Fruit fly (Drosophila melanogaster) whole organism, embryonic: Measurements from ENCODE around the gene CtsF.

ENCODE experiments used
- Asciz ChIP-seq: fragments of 200-800 bp; sonication (Bioruptor generic); optimal IDR thresholded peaks from 2 replicates; lab custom pipeline; 2017; ENCODE audit warnings: missing biosample characterization, mild to moderate bottlenecking, missing genetic modification characterization, missing genetic modification reagents
- Bdp1 ChIP-seq: fragments of 200-800 bp; sonication (Bioruptor generic); optimal IDR thresholded peaks from 3 replicates; lab custom pipeline; 2016; ENCODE audit warnings: missing biosample characterization, missing genetic modification characterization
- Bteb2 ChIP-seq: fragments of 200-800 bp; sonication (Bioruptor generic); optimal IDR thresholded peaks from 2 replicates; lab custom pipeline; 2016; ENCODE audit warnings: missing biosample characterization, missing genetic modification characterization
- CG12942 ChIP-seq: fragments of 200-800 bp; sonication (Bioruptor generic); optimal IDR thresholded peaks from 3 replicates; lab custom pipeline; 2016; ENCODE audit warnings: missing biosample characterization, missing genetic modification characterization
- CG13624 ChIP-seq: fragments of 200-800 bp; sonication (Bioruptor generic); optimal IDR thresholded peaks from 2 replicates; lab custom pipeline; 2016; ENCODE audit warnings: missing biosample characterization, missing genetic modification characterization
- CG14014 ChIP-seq: fragments of 200-800 bp; sonication (Bioruptor generic); IDR thresholded peaks from 2 replicates; pipeline ENCODE4 v1.3.6; 2022; ENCODE audit warnings: missing biosample characterization, missing genetic modification characterization
- CG15269 ChIP-seq: fragments of 200-800 bp; sonication (Bioruptor generic); optimal IDR thresholded peaks from 2 replicates; lab custom pipeline; 2018; ENCODE audit warnings: missing biosample characterization, mild to moderate bottlenecking, missing genetic modification characterization, moderate library complexity
- CG16779 ChIP-seq: fragments of 200-800 bp; sonication (Bioruptor generic); IDR thresholded peaks from 2 replicates; pipeline ENCODE4 v1.3.6; 2022; ENCODE audit warnings: missing biosample characterization, missing genetic modification characterization
- CG17829 ChIP-seq: fragments of 200-800 bp; optimal IDR thresholded peaks from 2 replicates; lab custom pipeline; 2019; ENCODE audit warnings: missing biosample characterization, mild to moderate bottlenecking, missing genetic modification characterization, moderate library complexity
- CG18476 ChIP-seq: fragments of 200-800 bp; sonication (Bioruptor generic); optimal IDR thresholded peaks from 2 replicates; lab custom pipeline; 2016; ENCODE audit warnings: missing biosample characterization, mild to moderate bottlenecking, missing genetic modification characterization
- CG2120 ChIP-seq: fragments of 200-800 bp; sonication (Bioruptor generic); optimal IDR thresholded peaks from 3 replicates; lab custom pipeline; 2016; ENCODE audit warnings: missing biosample characterization, missing genetic modification characterization
- CG2889 ChIP-seq: fragments of 200-800 bp; sonication (Bioruptor generic); IDR thresholded peaks from 3 replicates; pipeline ENCODE4 v1.3.6; 2022; ENCODE audit warnings: missing biosample characterization, missing genetic modification characterization
- CG4360 ChIP-seq: fragments of 200-800 bp; sonication (Bioruptor generic); IDR thresholded peaks from 2 replicates; pipeline ENCODE4 v1.3.6; 2022; ENCODE audit warnings: missing biosample characterization, missing genetic modification characterization
- CG4854 ChIP-seq: fragments of 200-800 bp; sonication (Bioruptor generic); optimal IDR thresholded peaks from 2 replicates; lab custom pipeline; 2016; ENCODE audit warnings: missing biosample characterization, missing genetic modification characterization, inconsistent platforms
- CG9437 ChIP-seq: fragments of 200-800 bp; sonication (Bioruptor generic); optimal IDR thresholded peaks from 2 replicates; lab custom pipeline; 2018; ENCODE audit warnings: missing biosample characterization, mild to moderate bottlenecking, missing genetic modification characterization
- Camta ChIP-seq: fragments of 200-800 bp; sonication (Bioruptor generic); optimal IDR thresholded peaks from 2 replicates; lab custom pipeline; 2016; ENCODE audit warnings: missing biosample characterization, missing genetic modification characterization
- Dref ChIP-seq: fragments of 200-800 bp; sonication (Bioruptor generic); IDR thresholded peaks from 2 replicates; pipeline ENCODE4 v1.3.6; 2022; ENCODE audit warnings: missing biosample characterization, missing genetic modification characterization
- ERR ChIP-seq: fragments of 200-800 bp; sonication (Bioruptor generic); optimal IDR thresholded peaks from 2 replicates; lab custom pipeline; 2016; ENCODE audit warnings: missing biosample characterization, missing genetic modification characterization
- Ets65A ChIP-seq: fragments of 200-800 bp; sonication (Bioruptor generic); peaks from one replicate; lab custom pipeline; 2016; ENCODE audit warnings: missing biosample characterization, missing genetic modification characterization
- HLHmδ ChIP-seq: fragments of 200-800 bp; sonication (Bioruptor generic); optimal IDR thresholded peaks from 2 replicates; lab custom pipeline; 2018; ENCODE audit warnings: missing biosample characterization, mild to moderate bottlenecking, missing genetic modification characterization, moderate library complexity
- Oaz ChIP-seq: fragments of 200-800 bp; sonication (Bioruptor generic); IDR thresholded peaks from 2 replicates; pipeline ENCODE4 v1.3.6; 2022; ENCODE audit warnings: missing biosample characterization, missing genetic modification characterization
- ab ChIP-seq: fragments of 200-800 bp; sonication (Bioruptor generic); optimal IDR thresholded peaks from 2 replicates; lab custom pipeline; 2016; ENCODE audit warnings: missing biosample characterization, missing genetic modification characterization
- ash1 ChIP-seq: fragments of 200-800 bp; sonication (Bioruptor generic); optimal IDR thresholded peaks from 2 replicates; lab custom pipeline; 2018; ENCODE audit warnings: missing biosample characterization, mild to moderate bottlenecking, missing genetic modification characterization
- ato ChIP-seq: fragments of 200-800 bp; sonication (Bioruptor generic); IDR thresholded peaks from 2 replicates; pipeline ENCODE4 v1.3.6; 2022; ENCODE audit warnings: missing biosample characterization, missing genetic modification characterization; ENCODE audit not compliant: partially characterized antibody
- bigmax ChIP-seq: fragments of 200-800 bp; sonication (Bioruptor generic); optimal IDR thresholded peaks from 2 replicates; lab custom pipeline; 2018; ENCODE audit warnings: missing biosample characterization, mild to moderate bottlenecking, missing genetic modification characterization
- bowl ChIP-seq: fragments of 200-800 bp; sonication (Bioruptor generic); IDR thresholded peaks from 2 replicates; pipeline ENCODE4 v1.3.6; 2022; ENCODE audit warnings: missing biosample characterization, missing genetic modification characterization
- bsh ChIP-seq, 2 experiments: fragments of 200-800 bp; sonication (Bioruptor generic); optimal IDR thresholded peaks; 2 replicates each; lab custom pipeline; 2017 to 2018; ENCODE audit warnings: mild to moderate bottlenecking in 2 of 2, missing biosample characterization in 2 of 2, missing genetic modification characterization in 2 of 2, moderate library complexity in 1 of 2
- cato ChIP-seq: fragments of 200-800 bp; sonication (Bioruptor generic); optimal IDR thresholded peaks from 2 replicates; lab custom pipeline; 2016; ENCODE audit warnings: missing biosample characterization, missing genetic modification characterization, borderline replicate concordance
- chinmo ChIP-seq: fragments of 200-800 bp; sonication (Bioruptor generic); IDR thresholded peaks from 4 replicates; pipeline ENCODE4 v1.3.6; 2022; ENCODE audit warnings: missing biosample characterization, missing genetic modification characterization; ENCODE audit not compliant: partially characterized antibody
- corto ChIP-seq: fragments of 200-800 bp; sonication (Bioruptor generic); optimal IDR thresholded peaks from 2 replicates; lab custom pipeline; 2016; ENCODE audit warnings: missing biosample characterization, mild to moderate bottlenecking, missing genetic modification characterization, moderate library complexity
- dysf ChIP-seq: fragments of 200-800 bp; sonication (Bioruptor generic); IDR thresholded peaks from 3 replicates; pipeline ENCODE4 v1.3.6; 2022; ENCODE audit warnings: missing biosample characterization, missing genetic modification characterization
- fd96Cb ChIP-seq: fragments of 200-800 bp; sonication (Bioruptor generic); optimal IDR thresholded peaks from 2 replicates; lab custom pipeline; 2018; ENCODE audit warnings: missing biosample characterization, mild to moderate bottlenecking, missing genetic modification characterization, moderate library complexity
- gcm2 ChIP-seq: fragments of 200-800 bp; sonication (Bioruptor generic); optimal IDR thresholded peaks from 2 replicates; lab custom pipeline; 2016; ENCODE audit warnings: missing biosample characterization, missing genetic modification characterization
- grn ChIP-seq: fragments of 200-800 bp; sonication (Bioruptor generic); optimal IDR thresholded peaks from 3 replicates; lab custom pipeline; 2017; ENCODE audit warnings: missing biosample characterization, missing genetic modification characterization
- ind ChIP-seq: fragments of 200-800 bp; sonication (Bioruptor generic); optimal IDR thresholded peaks from 3 replicates; lab custom pipeline; 2016; ENCODE audit warnings: missing biosample characterization, missing genetic modification characterization
- lola ChIP-seq, 3 experiments: fragments of >200 bp in 2 of 3; fragments of 200-800 bp in 1 of 3; sonication (Bioruptor generic) in 1 of 3; optimal IDR thresholded peaks; 2 replicates each; lab custom pipeline; 2017 to 2019; ENCODE audit warnings: missing biosample characterization in 3 of 3, missing genetic modification characterization in 3 of 3, mild to moderate bottlenecking in 1 of 3, moderate library complexity in 1 of 3
- otp ChIP-seq: fragments of 200-800 bp; sonication (Bioruptor generic); IDR thresholded peaks from 3 replicates; pipeline ENCODE4, ENCODE4 v1.3.6; 2022; ENCODE audit warnings: missing biosample characterization, missing genetic modification characterization
- phol ChIP-seq: fragments of 200-800 bp; sonication (Bioruptor generic); optimal IDR thresholded peaks from 3 replicates; lab custom pipeline; 2018; ENCODE audit warnings: missing biosample characterization, mild to moderate bottlenecking, missing genetic modification characterization, moderate library complexity
- pita ChIP-seq: fragments of 200-800 bp; sonication (Bioruptor generic); optimal IDR thresholded peaks from 2 replicates; lab custom pipeline; 2017; ENCODE audit warnings: missing biosample characterization, mild to moderate bottlenecking, missing genetic modification characterization
- repo ChIP-seq: fragments of 200-800 bp; sonication (Bioruptor generic); optimal IDR thresholded peaks from 2 replicates; lab custom pipeline; 2016; ENCODE audit warnings: missing biosample characterization, missing genetic modification characterization
- rib ChIP-seq: fragments of 200-800 bp; sonication (Bioruptor generic); IDR thresholded peaks from 2 replicates; pipeline ENCODE4 v1.3.6; 2022; ENCODE audit warnings: missing biosample characterization, missing genetic modification characterization
- slou ChIP-seq: fragments of 200-800 bp; sonication (Bioruptor generic); optimal IDR thresholded peaks from 3 replicates; lab custom pipeline; 2016; ENCODE audit warnings: missing biosample characterization, missing genetic modification characterization
- so ChIP-seq: fragments of 200-800 bp; sonication (Bioruptor generic); IDR thresholded peaks from 3 replicates; pipeline ENCODE4 v1.3.6; 2022; ENCODE audit warnings: missing biosample characterization, missing genetic modification characterization
- tna ChIP-seq: fragments of 200-800 bp; sonication (Bioruptor generic); IDR thresholded peaks from 2 replicates; pipeline ENCODE4 v1.3.6; 2022; ENCODE audit warnings: missing biosample characterization, missing genetic modification characterization; ENCODE audit not compliant: partially characterized antibody
- ttk ChIP-seq: fragments of 200-800 bp; sonication (Bioruptor generic); IDR thresholded peaks from 2 replicates; pipeline ENCODE4 v2.1.2; 2022; ENCODE audit warnings: missing biosample characterization, missing genetic modification characterization
- twi ChIP-seq: fragments of 200-800 bp; optimal IDR thresholded peaks from 2 replicates; lab custom pipeline; 2019; ENCODE audit warnings: missing biosample characterization, mild to moderate bottlenecking, missing genetic modification characterization, moderate library complexity
- vvl ChIP-seq: fragments of 200-800 bp; sonication (Bioruptor generic); IDR thresholded peaks from 2 replicates; pipeline ENCODE4 v1.3.6; 2022; ENCODE audit warnings: missing biosample characterization, missing genetic modification characterization
- z ChIP-seq: fragments of 200-800 bp; sonication (Bioruptor generic); IDR thresholded peaks from 3 replicates; pipeline ENCODE4 v1.3.6; 2022; ENCODE audit warnings: missing biosample characterization, missing genetic modification characterization

CtsF gene

dm6 chr3R:5263311-5264250 is 12.0 kb upstream of the CtsF start:
- TF ChIP-seq Camta (no peak), tna (GFP tag; lab: Robert Waterston, UW) (peak; percentile 24; the same call in 1 of the 2 replicates), rib (GFP tag; lab: Robert Waterston, UW) (peak; percentile 32), HLHmδ (GFP tag; lab: Kevin White, UChicago) (no peak), repo (GFP tag; lab: Kevin White, UChicago) (no peak), corto (GFP tag; lab: Kevin White, UChicago) (no peak), twi (tag; lab: Kevin White, UChicago) (peak; percentile 80), CG18476 (GFP tag; lab: Kevin White, UChicago) (peak; percentile 47), ERR (GFP tag; lab: Kevin White, UChicago) (peak; percentile 38), Asciz (peak; percentile 87), ind (peak; percentile 83), CG9437 (peak; percentile 85), bigmax (GFP tag; lab: Kevin White, UChicago) (no peak), CG2120 (GFP tag; lab: Kevin White, UChicago) (peak; percentile 34), ab (GFP tag; lab: Kevin White, UChicago) (peak; percentile 47), lola (GFP tag; optimal IDR thresholded peaks at IDR 0.05; lab: Kevin White, UChicago) (peak in 1 of 3 experiments; percentile 81), CG13624 (GFP tag; lab: Kevin White, UChicago) (peak; percentile 9), vvl (GFP tag; lab: Robert Waterston, UW) (peak; percentile 75), chinmo (GFP tag; lab: Robert Waterston, UW) (peak; percentile 97), CG12942 (GFP tag; lab: Kevin White, UChicago) (peak; percentile 70), fd96Cb (tag; lab: Kevin White, UChicago) (peak; percentile 86), CG14014 (peak; percentile 79), so (GFP tag; lab: Robert Waterston, UW) (peak; percentile 88; the same call in 2 of the 3 replicates), grn (GFP tag; lab: Kevin White, UChicago) (no peak), ttk (peak; percentile 70), otp (GFP tag; lab: Robert Waterston, UW) (no peak; the same call in 2 of the 3 replicates), CG4360 (GFP tag; lab: Robert Waterston, UW) (0 out of 2 replicates have a peak, but pooled peaks have one; percentile 24), z (GFP tag; lab: Robert Waterston, UW) (peak; percentile 26; the same call in 1 of the 3 replicates), CG16779 (GFP tag; lab: Robert Waterston, UW) (no peak), pita (GFP tag; lab: Kevin White, UChicago) (no peak), bsh (GFP tag; optimal IDR thresholded peaks at IDR 0.05; lab: Kevin White, UChicago) (peak; percentile 42 to 82), dysf (GFP tag; lab: Robert Waterston, UW) (peak; percentile 77), slou (GFP tag; lab: Kevin White, UChicago) (peak; percentile 35), Dref (no peak), CG4854 (GFP tag; lab: Kevin White, UChicago) (peak; percentile 23), Bteb2 (GFP tag; lab: Kevin White, UChicago) (no peak), cato (GFP tag; lab: Kevin White, UChicago) (no peak), CG2889 (GFP tag; lab: Robert Waterston, UW) (0 out of 3 replicates have a peak, but pooled peaks have one; percentile 39), Bdp1 (GFP tag; lab: Kevin White, UChicago) (no peak), CG17829 (tag; lab: Kevin White, UChicago) (peak; percentile 93), gcm2 (GFP tag; lab: Kevin White, UChicago) (peak; percentile 11), CG15269 (tag; lab: Kevin White, UChicago) (peak; percentile 93), bowl (GFP tag; lab: Robert Waterston, UW) (no peak), ash1 (no peak), phol (tag; lab: Kevin White, UChicago) (peak; percentile 91), Ets65A (peak; percentile 64), Oaz (0 out of 2 replicates have a peak, but pooled peaks have one; percentile 43), ato (GFP tag; lab: Robert Waterston, UW) (no peak)
